Worm (Caenorhabditis elegans) whole organism, mixed stage, embryonic: ENCODE results near the gene D1053.2.

Source experiments
- M03D4.4 ChIP-seq: sonication (generic microtip); optimal IDR thresholded peaks from 2 replicates; lab custom pipeline; 2017; ENCODE audit warnings: mild to moderate bottlenecking, missing genetic modification characterization, missing compliant biosample characterization
- bed-3 ChIP-seq: fragments of 200-800 bp; sonication (Bioruptor generic); optimal IDR thresholded peaks from 3 replicates; lab custom pipeline; 2018; ENCODE audit warnings: mild to moderate bottlenecking, missing genetic modification characterization, moderate library complexity, missing compliant biosample characterization
- blmp-1 ChIP-seq: fragments of 150-350 bp; optimal IDR thresholded peaks from 2 replicates; lab custom pipeline; 2014; ENCODE audit warnings: missing biosample characterization, missing genetic modification characterization
- ceh-39 ChIP-seq: fragments of 150-350 bp; optimal IDR thresholded peaks from 2 replicates; lab custom pipeline; 2014; ENCODE audit warnings: missing biosample characterization, missing genetic modification characterization
- ceh-83 ChIP-seq: fragments of 200-800 bp; sonication (Bioruptor generic); optimal IDR thresholded peaks from 2 replicates; lab custom pipeline; 2018; ENCODE audit warnings: mild to moderate bottlenecking, missing genetic modification characterization, missing compliant biosample characterization
- ces-1 ChIP-seq: fragments of 150-350 bp; optimal IDR thresholded peaks from 2 replicates; lab custom pipeline; 2014; ENCODE audit warnings: missing biosample characterization, missing genetic modification reagents, missing genetic modification characterization
- cnd-1 ChIP-seq: fragments of 200-800 bp; sonication (Bioruptor generic); optimal IDR thresholded peaks from 2 replicates; lab custom pipeline; 2018; ENCODE audit warnings: mild to moderate bottlenecking, missing genetic modification characterization, missing compliant biosample characterization
- elt-3 ChIP-seq: fragments of 150-350 bp; optimal IDR thresholded peaks from 2 replicates; lab custom pipeline; 2014; ENCODE audit warnings: missing biosample characterization, missing genetic modification characterization
- hlh-1 ChIP-seq: fragments of 150-350 bp; optimal IDR thresholded peaks from 2 replicates; lab custom pipeline; 2014; ENCODE audit warnings: missing biosample characterization, missing genetic modification reagents, missing genetic modification characterization
- lin-13 ChIP-seq: fragments of 150-350 bp; optimal IDR thresholded peaks from 2 replicates; lab custom pipeline; 2014; ENCODE audit warnings: missing biosample characterization, missing genetic modification characterization
- lin-32 ChIP-seq: fragments of 200-800 bp; sonication (Bioruptor generic); optimal IDR thresholded peaks from 2 replicates; lab custom pipeline; 2018; ENCODE audit warnings: mild to moderate bottlenecking, missing genetic modification characterization, missing compliant biosample characterization
- mep-1 ChIP-seq: fragments of 150-350 bp; optimal IDR thresholded peaks from 2 replicates; lab custom pipeline; 2017; ENCODE audit warnings: missing biosample characterization, missing genetic modification reagents, missing genetic modification characterization, inconsistent platforms
- nhr-12 ChIP-seq: fragments of 150-350 bp; optimal IDR thresholded peaks from 2 replicates; lab custom pipeline; 2014; ENCODE audit warnings: missing biosample characterization, missing genetic modification characterization
- nhr-2 ChIP-seq: fragments of 150-350 bp; optimal IDR thresholded peaks from 2 replicates; lab custom pipeline; 2014; ENCODE audit warnings: missing biosample characterization, missing genetic modification characterization
- nhr-237 ChIP-seq: fragments of 150-350 bp; optimal IDR thresholded peaks from 2 replicates; lab custom pipeline; 2014; ENCODE audit warnings: missing biosample characterization, missing genetic modification characterization
- nhr-28 ChIP-seq: fragments of 150-350 bp; optimal IDR thresholded peaks from 2 replicates; lab custom pipeline; 2014; ENCODE audit warnings: missing biosample characterization, missing genetic modification characterization
- pha-4 ChIP-seq: fragments of 150-350 bp; optimal IDR thresholded peaks from 2 replicates; lab custom pipeline; 2018; ENCODE audit warnings: missing biosample characterization, missing genetic modification reagents, missing genetic modification characterization
- sem-2 ChIP-seq: fragments of 200-800 bp; sonication (Bioruptor generic); optimal IDR thresholded peaks from 2 replicates; lab custom pipeline; 2018; ENCODE audit warnings: mild to moderate bottlenecking, missing genetic modification characterization, missing compliant biosample characterization
- snpc-4 ChIP-seq: fragments of 150-350 bp; optimal IDR thresholded peaks from 2 replicates; lab custom pipeline; 2014; ENCODE audit warnings: missing biosample characterization, missing genetic modification characterization
- unc-39 ChIP-seq: fragments of 150-350 bp; optimal IDR thresholded peaks from 2 replicates; lab custom pipeline; 2014; ENCODE audit warnings: missing biosample characterization, missing genetic modification characterization
- zip-8 ChIP-seq: fragments of 150-350 bp; optimal IDR thresholded peaks from 2 replicates; lab custom pipeline; 2014; ENCODE audit warnings: missing biosample characterization, missing genetic modification characterization
- ztf-11 ChIP-seq: fragments of 150-350 bp; optimal IDR thresholded peaks from 2 replicates; lab custom pipeline; 2014; ENCODE audit warnings: missing biosample characterization, missing genetic modification characterization

Gene D1053.2

ce11 chrX:11766432-11766831 is 38.5 kb downstream of the D1053.2 start:
- TF ChIP-seq ces-1 (GFP tag; lab: Kevin White, UChicago), result no peak
- no peak for TF ChIP-seq pha-4 (tag; lab: Kevin White, UChicago)
- TF ChIP-seq blmp-1 (tag; lab: Kevin White, UChicago), result no peak
- no peak for TF ChIP-seq snpc-4 (tag; lab: Kevin White, UChicago)
- TF ChIP-seq sem-2 (GFP tag; lab: Kevin White, UChicago), result no peak
- TF ChIP-seq lin-13, result no peak
- no peak for TF ChIP-seq bed-3 (GFP tag; lab: Kevin White, UChicago)
- no peak for TF ChIP-seq mep-1
- no peak for TF ChIP-seq ztf-11 (tag; lab: Kevin White, UChicago)
- no peak for TF ChIP-seq hlh-1 (tag; lab: Kevin White, UChicago)
- no peak for TF ChIP-seq nhr-237 (tag; lab: Kevin White, UChicago)
- TF ChIP-seq cnd-1 (tag; lab: Kevin White, UChicago), result no peak
- TF ChIP-seq zip-8 (tag; lab: Kevin White, UChicago), result no peak
- no peak for TF ChIP-seq M03D4.4 (tag; lab: Kevin White, UChicago)
- TF ChIP-seq ceh-39 (tag; lab: Kevin White, UChicago), result no peak

ce11 chrX:11769278-11769677 is 41.3 kb downstream of the D1053.2 start, which contains the start of gene ttx-3:
ttx-3 (minus strand) TSS chrX:11769378.
- TF ChIP-seq ces-1 (GFP tag; lab: Kevin White, UChicago) (no peak), ceh-83 (GFP tag; lab: Kevin White, UChicago) (no peak), nhr-2 (no peak), M03D4.4 (tag; lab: Kevin White, UChicago) (no peak), nhr-12 (tag; lab: Kevin White, UChicago) (no peak), elt-3 (no peak), bed-3 (GFP tag; lab: Kevin White, UChicago) (no peak), hlh-1 (tag; lab: Kevin White, UChicago) (no peak), unc-39 (tag; lab: Kevin White, UChicago) (no peak), nhr-28 (tag; lab: Kevin White, UChicago) (no peak), lin-32 (GFP tag; lab: Kevin White, UChicago) (no peak)
